Fruit fly (Drosophila melanogaster) whole organism, prepupa: Measurements from ENCODE around the gene hwt.
A peak's percentile ranks its signal among the peaks of the same experiment; 100 is the strongest.

Experiments
- CG6808 ChIP-seq: fragments of 200-800 bp; sonication (Bioruptor generic); optimal IDR thresholded peaks from 3 replicates; lab custom pipeline; 2017; ENCODE audit warnings: missing biosample characterization, missing genetic modification characterization, mild to moderate bottlenecking, moderate library complexity, missing genetic modification reagents
- Eip78C ChIP-seq: fragments of 200-800 bp; sonication (Bioruptor generic); peaks from one replicate; lab custom pipeline; 2016; ENCODE audit warnings: missing biosample characterization, missing genetic modification characterization
- Gug ChIP-seq: fragments of 200-800 bp; sonication (Bioruptor generic); IDR thresholded peaks from 2 replicates; pipeline ENCODE4 v1.3.6; 2022; ENCODE audit warnings: missing biosample characterization, missing genetic modification characterization
- Hr4 ChIP-seq: fragments of 200-800 bp; sonication (Bioruptor generic); optimal IDR thresholded peaks from 3 replicates; lab custom pipeline; 2016; ENCODE audit warnings: missing biosample characterization, missing genetic modification characterization
- Smox ChIP-seq: fragments of 200-800 bp; sonication (Bioruptor generic); optimal IDR thresholded peaks from 3 replicates; lab custom pipeline; 2016; ENCODE audit warnings: missing biosample characterization, missing genetic modification characterization
- achi ChIP-seq: fragments of 200-800 bp; sonication (Bioruptor generic); optimal IDR thresholded peaks from 3 replicates; lab custom pipeline; 2016; ENCODE audit warnings: missing biosample characterization, missing genetic modification characterization
- acj6 ChIP-seq: fragments of 200-800 bp; sonication (Bioruptor generic); optimal IDR thresholded peaks from 3 replicates; lab custom pipeline; 2016; ENCODE audit warnings: missing biosample characterization, missing genetic modification characterization
- pdm3 ChIP-seq: fragments of 200-800 bp; sonication (Bioruptor generic); optimal IDR thresholded peaks from 3 replicates; lab custom pipeline; 2016; ENCODE audit warnings: missing biosample characterization, missing genetic modification characterization

dm6 chrX:12539215-12539614 lies 29.0 kb downstream of the hwt start:
- TF ChIP-seq Eip78C (GFP tag; lab: Kevin White, UChicago) (peak; percentile 15), acj6 (no peak), Smox (GFP tag; lab: Kevin White, UChicago) (no peak), achi (GFP tag; lab: Kevin White, UChicago) (no peak), Hr4 (GFP tag; lab: Kevin White, UChicago) (no peak), pdm3 (no peak), Gug (GFP tag; lab: Robert Waterston, UW) (no peak), CG6808 (GFP tag; lab: Kevin White, UChicago) (no peak)
